Worm (Caenorhabditis elegans) whole organism, L2 larva: ENCODE results near the gene clc-5.

ENCODE experiments used
- ama-1 ChIP-seq: fragments of 150-350 bp; optimal IDR thresholded peaks from 2 replicates; lab custom pipeline; 2018; ENCODE audit warnings: inconsistent platforms
- nhr-10 ChIP-seq: sonication (generic microtip); optimal IDR thresholded peaks from 2 replicates; lab custom pipeline; 2017; ENCODE audit warnings: missing biosample characterization, missing genetic modification characterization
- unc-39 ChIP-seq: fragments of 150-350 bp; optimal IDR thresholded peaks from 2 replicates; lab custom pipeline; 2014; ENCODE audit warnings: missing biosample characterization, missing genetic modification characterization

DNA sequence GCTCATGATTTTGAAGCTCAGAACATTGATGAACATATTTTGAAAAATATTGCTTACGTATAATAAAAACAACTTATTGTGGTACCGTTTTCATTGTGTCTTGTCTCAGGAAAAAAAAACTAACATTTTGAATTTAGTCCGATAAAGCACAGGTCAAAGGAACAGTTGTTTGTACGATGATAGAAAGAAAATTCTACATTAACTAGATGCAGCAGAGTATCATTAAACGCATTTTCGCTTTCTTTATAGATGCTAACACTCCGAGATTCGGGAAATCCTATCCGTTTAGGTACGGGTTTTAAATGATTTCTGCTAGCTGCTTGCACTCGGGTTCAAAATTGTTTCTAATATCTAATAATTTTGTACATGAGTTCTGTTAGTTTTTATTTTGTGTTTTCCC, 24.3 kb upstream of the clc-5 start:
- TF ChIP-seq ama-1 (lab: Kevin White, UChicago) (no peak), nhr-10 (tag; lab: Kevin White, UChicago) (no peak), unc-39 (tag; lab: Kevin White, UChicago) (no peak)
